Worm (Caenorhabditis elegans) whole organism, midembryonic: Measurements from ENCODE around the gene Y42G9A.3.

ENCODE experiments used
- T22C8.4 ChIP-seq: fragments of 200-800 bp; sonication (Bioruptor generic); IDR thresholded peaks from 2 replicates; pipeline ENCODE4 v1.3.6; 2022; ENCODE audit warnings: missing genetic modification characterization, missing compliant biosample characterization
- flt-1 ChIP-seq: fragments of 200-800 bp; sonication (Bioruptor generic); IDR thresholded peaks from 2 replicates; pipeline ENCODE4 v1.3.6; 2022; ENCODE audit warnings: missing genetic modification characterization, missing compliant biosample characterization
- ref-1 ChIP-seq: fragments of 200-800 bp; sonication (Bioruptor generic); conservative IDR thresholded peaks from 2 replicates; pipeline ENCODE4 v1.3.6; 2022; ENCODE audit warnings: missing genetic modification reagents, missing genetic modification characterization, missing compliant biosample characterization
- tab-1 ChIP-seq: fragments of 200-800 bp; sonication (Bioruptor generic); IDR thresholded peaks from 2 replicates; pipeline ENCODE4 v1.3.6; 2022; ENCODE audit warnings: missing genetic modification characterization, missing compliant biosample characterization
- ztf-23 ChIP-seq: fragments of 200-800 bp; sonication (Bioruptor generic); IDR thresholded peaks from 2 replicates; pipeline ENCODE4 v1.3.6; 2022; ENCODE audit warnings: missing genetic modification reagents, missing genetic modification characterization, missing compliant biosample characterization

- TF ChIP-seq flt-1 (GFP tag; lab: Robert Waterston, UW) (no peak), ref-1 (GFP tag; lab: Robert Waterston, UW) (no peak), T22C8.4 (no peak), tab-1 (GFP tag; lab: Robert Waterston, UW) (no peak), ztf-23 (no peak)
These were observed 20.6 kb downstream of the Y42G9A.3 start for ce11 chrIII:6166634-6167033.
